Fruit fly (Drosophila melanogaster) whole organism, embryonic: ENCODE measurements around the gene Tis11.

Source experiments
- CG10267 ChIP-seq: fragments of 200-800 bp; sonication (Bioruptor generic); optimal IDR thresholded peaks from 2 replicates; lab custom pipeline; 2018; ENCODE audit warnings: missing biosample characterization, mild to moderate bottlenecking, missing genetic modification characterization, moderate library complexity
- CG13894 ChIP-seq: fragments of 200-800 bp; sonication (Bioruptor generic); optimal IDR thresholded peaks from 3 replicates; lab custom pipeline; 2018; ENCODE audit warnings: missing biosample characterization, mild to moderate bottlenecking, missing genetic modification characterization, moderate library complexity
- CG15269 ChIP-seq: fragments of 200-800 bp; sonication (Bioruptor generic); optimal IDR thresholded peaks from 2 replicates; lab custom pipeline; 2018; ENCODE audit warnings: missing biosample characterization, mild to moderate bottlenecking, missing genetic modification characterization, moderate library complexity
- CG17568 ChIP-seq: fragments of 200-800 bp; sonication (Bioruptor generic); optimal IDR thresholded peaks from 2 replicates; lab custom pipeline; 2018; ENCODE audit warnings: missing biosample characterization, mild to moderate bottlenecking, missing genetic modification characterization, moderate library complexity
- CG18011 ChIP-seq: fragments of 200-800 bp; sonication (Bioruptor generic); optimal IDR thresholded peaks from 2 replicates; lab custom pipeline; 2017; ENCODE audit warnings: missing biosample characterization, missing genetic modification characterization, mild to moderate bottlenecking, moderate library complexity, missing genotype
- CG1832 ChIP-seq: fragments of 200-800 bp; sonication (Bioruptor generic); optimal IDR thresholded peaks from 2 replicates; lab custom pipeline; 2017; ENCODE audit warnings: missing biosample characterization, mild to moderate bottlenecking, missing genetic modification characterization, inconsistent platforms
- CG18476 ChIP-seq: fragments of 200-800 bp; sonication (Bioruptor generic); optimal IDR thresholded peaks from 2 replicates; lab custom pipeline; 2016; ENCODE audit warnings: missing biosample characterization, mild to moderate bottlenecking, missing genetic modification characterization
- CG2116 ChIP-seq: fragments of 200-800 bp; sonication (Bioruptor generic); optimal IDR thresholded peaks from 3 replicates; lab custom pipeline; 2018; ENCODE audit warnings: missing biosample characterization, mild to moderate bottlenecking, missing genetic modification characterization
- CG31365 ChIP-seq: fragments of 200-800 bp; sonication (Bioruptor generic); optimal IDR thresholded peaks from 2 replicates; lab custom pipeline; 2018; ENCODE audit warnings: missing biosample characterization, mild to moderate bottlenecking, missing genetic modification characterization
- CG31388 ChIP-seq: fragments of 200-800 bp; sonication (Bioruptor generic); optimal IDR thresholded peaks from 2 replicates; lab custom pipeline; 2016; ENCODE audit warnings: missing biosample characterization, missing genetic modification characterization
- CG7271 ChIP-seq: fragments of 200-800 bp; sonication (Bioruptor generic); optimal IDR thresholded peaks from 2 replicates; lab custom pipeline; 2018; ENCODE audit warnings: missing biosample characterization, mild to moderate bottlenecking, missing genetic modification characterization, moderate library complexity
- CG8290 ChIP-seq, 3 experiments: fragments of 200-800 bp; sonication (Bioruptor generic); optimal IDR thresholded peaks; 2 replicates each; lab custom pipeline; 2016 to 2019; ENCODE audit warnings: missing biosample characterization in 3 of 3, missing genetic modification characterization in 3 of 3, mild to moderate bottlenecking in 2 of 3, moderate library complexity in 1 of 3
- CHES-1-like ChIP-seq: fragments of 200-800 bp; sonication (Bioruptor generic); optimal IDR thresholded peaks from 2 replicates; lab custom pipeline; 2016; ENCODE audit warnings: missing biosample characterization, missing genetic modification characterization
- Ets65A ChIP-seq: fragments of 200-800 bp; sonication (Bioruptor generic); peaks from one replicate; lab custom pipeline; 2016; ENCODE audit warnings: missing biosample characterization, missing genetic modification characterization
- Ets97D ChIP-seq: fragments of 200-800 bp; sonication (Bioruptor generic); optimal IDR thresholded peaks from 3 replicates; lab custom pipeline; 2016; ENCODE audit warnings: missing biosample characterization, missing genetic modification characterization
- HHEX ChIP-seq: fragments of 200-800 bp; sonication (Bioruptor generic); optimal IDR thresholded peaks from 3 replicates; lab custom pipeline; 2017; ENCODE audit warnings: missing biosample characterization, mild to moderate bottlenecking, missing genetic modification characterization, missing genetic modification reagents
- Hr39 ChIP-seq: fragments of >200 bp; optimal IDR thresholded peaks from 2 replicates; lab custom pipeline; 2017
- Med ChIP-seq: fragments of 200-800 bp; sonication (Bioruptor generic); peaks from one replicate; lab custom pipeline; 2016; ENCODE audit warnings: missing biosample characterization, missing genetic modification characterization, mild to moderate bottlenecking, inconsistent platforms, moderate library complexity
- NFAT ChIP-seq: fragments of 200-800 bp; sonication (Bioruptor generic); IDR thresholded peaks from 2 replicates; pipeline ENCODE4 v1.3.6; 2022; ENCODE audit warnings: missing biosample characterization, missing genetic modification characterization
- Spps ChIP-seq: fragments of 200-800 bp; sonication (Bioruptor generic); optimal IDR thresholded peaks from 2 replicates; lab custom pipeline; 2018; ENCODE audit warnings: missing biosample characterization, mild to moderate bottlenecking, missing genetic modification characterization
- Sry-δ ChIP-seq: fragments of 200-800 bp; sonication (Bioruptor generic); optimal IDR thresholded peaks from 2 replicates; lab custom pipeline; 2016; ENCODE audit warnings: missing biosample characterization, missing genetic modification characterization
- Usf ChIP-seq: fragments of 200-800 bp; sonication (Bioruptor generic); optimal IDR thresholded peaks from 2 replicates; lab custom pipeline; 2017; ENCODE audit warnings: missing genotype, missing biosample characterization, missing genetic modification characterization
- abd-A ChIP-seq: fragments of 200-800 bp; sonication (Bioruptor generic); optimal IDR thresholded peaks from 3 replicates; lab custom pipeline; 2019; ENCODE audit warnings: missing biosample characterization, mild to moderate bottlenecking, missing genetic modification characterization, moderate library complexity
- cg ChIP-seq: fragments of 200-800 bp; sonication (Bioruptor generic); optimal IDR thresholded peaks from 3 replicates; lab custom pipeline; 2019; ENCODE audit warnings: missing biosample characterization, mild to moderate bottlenecking, missing genetic modification characterization, moderate library complexity
- crol ChIP-seq: fragments of 200-800 bp; sonication (Bioruptor generic); IDR thresholded peaks from 2 replicates; pipeline ENCODE4 v1.3.6; 2022; ENCODE audit warnings: missing biosample characterization, missing genetic modification characterization
- dpn ChIP-seq, 2 experiments: fragments of 200-800 bp; sonication (Bioruptor generic); optimal IDR thresholded peaks; 3 replicates each; lab custom pipeline; 2016; ENCODE audit warnings: missing biosample characterization in 2 of 2, missing genetic modification characterization in 2 of 2
- gro ChIP-seq: fragments of 200-800 bp; sonication (Bioruptor generic); optimal IDR thresholded peaks from 2 replicates; lab custom pipeline; 2016; ENCODE audit warnings: missing biosample characterization, missing genetic modification characterization
- hkb ChIP-seq, 2 experiments: fragments of 200-800 bp in 1 of 2; fragments of >200 bp in 1 of 2; sonication (Bioruptor generic) in 1 of 2; IDR thresholded peaks in 1 of 2; optimal IDR thresholded peaks in 1 of 2; 2 replicates each; pipeline versions ENCODE4 v1.3.6 to Lab custom; 2017 to 2022; ENCODE audit warnings: missing biosample characterization in 1 of 2, missing genetic modification characterization in 1 of 2
- klu ChIP-seq: fragments of 200-800 bp; sonication (Bioruptor generic); IDR thresholded peaks from 2 replicates; pipeline ENCODE4 v1.3.6; 2022; ENCODE audit warnings: missing biosample characterization, missing genetic modification characterization
- nerfin-1 ChIP-seq: fragments of 200-800 bp; sonication (Bioruptor generic); optimal IDR thresholded peaks from 3 replicates; lab custom pipeline; 2019; ENCODE audit warnings: missing biosample characterization, mild to moderate bottlenecking, missing genetic modification characterization, moderate library complexity
- phol ChIP-seq: fragments of 200-800 bp; sonication (Bioruptor generic); optimal IDR thresholded peaks from 3 replicates; lab custom pipeline; 2018; ENCODE audit warnings: missing biosample characterization, mild to moderate bottlenecking, missing genetic modification characterization, moderate library complexity
- shn ChIP-seq: fragments of 200-800 bp; sonication (Bioruptor generic); optimal IDR thresholded peaks from 3 replicates; lab custom pipeline; 2016; ENCODE audit warnings: missing biosample characterization, missing genetic modification characterization
- sna ChIP-seq: fragments of 200-800 bp; sonication (Bioruptor generic); IDR thresholded peaks from 2 replicates; pipeline ENCODE4 v1.3.6; 2022; ENCODE audit warnings: missing biosample characterization, missing genetic modification characterization; ENCODE audit not compliant: partially characterized antibody
- so ChIP-seq: fragments of 200-800 bp; sonication (Bioruptor generic); IDR thresholded peaks from 3 replicates; pipeline ENCODE4 v1.3.6; 2022; ENCODE audit warnings: missing biosample characterization, missing genetic modification characterization
- stwl ChIP-seq: fragments of 200-800 bp; sonication (Bioruptor generic); optimal IDR thresholded peaks from 3 replicates; lab custom pipeline; 2018; ENCODE audit warnings: missing biosample characterization, mild to moderate bottlenecking, missing genetic modification characterization, moderate library complexity
- usp ChIP-seq: fragments of >200 bp; optimal IDR thresholded peaks from 2 replicates; lab custom pipeline; 2017; ENCODE audit warnings: missing biosample characterization, missing genetic modification characterization
- wdn ChIP-seq: fragments of 200-800 bp; sonication (Bioruptor generic); IDR thresholded peaks from 2 replicates; pipeline ENCODE4 v1.3.6; 2022; ENCODE audit warnings: missing biosample characterization, missing genetic modification characterization
- zen ChIP-seq: fragments of 200-800 bp; sonication (Bioruptor generic); optimal IDR thresholded peaks from 3 replicates; lab custom pipeline; 2018; ENCODE audit warnings: missing biosample characterization, mild to moderate bottlenecking, missing genetic modification characterization, moderate library complexity

The Tis11 gene

dm6 chrX:12633992-12634391 lies 25.2 kb upstream of the Tis11 start:
- TF ChIP-seq CG15269 (tag; lab: Kevin White, UChicago) (no peak), CG18476 (GFP tag; lab: Kevin White, UChicago) (no peak), so (GFP tag; lab: Robert Waterston, UW) (no peak), CG13894 (tag; lab: Kevin White, UChicago) (no peak), nerfin-1 (peak; percentile 79), shn (GFP tag; lab: Kevin White, UChicago) (no peak), Med (GFP tag; lab: Kevin White, UChicago) (peak; percentile 58), cg (GFP tag; lab: Kevin White, UChicago) (peak; percentile 40), usp (GFP tag; lab: Kevin White, UChicago) (no peak), Usf (GFP tag; lab: Kevin White, UChicago) (no peak), CG18011 (GFP tag; lab: Kevin White, UChicago) (no peak), zen (tag; lab: Kevin White, UChicago) (peak; percentile 31), sna (GFP tag; lab: Robert Waterston, UW) (no peak), CG1832 (GFP tag; lab: Kevin White, UChicago) (peak; percentile 44), dpn (GFP tag; optimal IDR thresholded peaks at IDR 0.05; lab: Kevin White, UChicago) (no peak), CG31365 (tag; lab: Kevin White, UChicago) (peak; percentile 61), NFAT (GFP tag; lab: Robert Waterston, UW) (no peak), wdn (GFP tag; lab: Robert Waterston, UW) (no peak), CG17568 (GFP tag; lab: Kevin White, UChicago) (no peak), abd-A (tag; lab: Kevin White, UChicago) (peak; percentile 81)

- TF ChIP-seq hkb (optimal IDR thresholded peaks at IDR 0.05; lab: Kevin White, UChicago) (no peak), hkb (GFP tag; IDR thresholded peaks at IDR 0.05; lab: Robert Waterston, UW) (no peak), Ets97D (GFP tag; lab: Kevin White, UChicago) (peak; percentile 77), CG31388 (no peak), stwl (tag; lab: Kevin White, UChicago) (peak; percentile 93), CG10267 (tag; lab: Kevin White, UChicago) (peak; percentile 2), CG2116 (peak; percentile 14), Ets65A (peak; percentile 65), phol (tag; lab: Kevin White, UChicago) (peak; percentile 17), Sry-δ (GFP tag; lab: Kevin White, UChicago) (peak; percentile 37), klu (GFP tag; lab: Robert Waterston, UW) (no peak), CG7271 (tag; lab: Kevin White, UChicago) (peak; percentile 33), gro (GFP tag; lab: Kevin White, UChicago) (no peak), Spps (tag; lab: Kevin White, UChicago) (no peak), CG1832 (GFP tag; lab: Kevin White, UChicago) (no peak), CG8290 (GFP tag; optimal IDR thresholded peaks at IDR 0.05; lab: Kevin White, UChicago) (peak; percentile 4), CG8290 (tag; optimal IDR thresholded peaks at IDR 0.05; lab: Kevin White, UChicago) (no peak), CHES-1-like (GFP tag; lab: Kevin White, UChicago) (no peak)
These were observed 13.9 kb upstream of the Tis11 start for dm6 chrX:12645361-12645760.

- TF ChIP-seq crol (GFP tag; lab: Robert Waterston, UW) (0 out of 2 replicates have a peak, but pooled peaks have one; percentile 22), HHEX (no peak), Med (GFP tag; lab: Kevin White, UChicago) (peak; percentile 73), Hr39 (lab: Kevin White, UChicago) (peak; percentile 42)
These were observed 7.6 kb upstream of the Tis11 start for dm6 chrX:12651613-12652012.
